Worm (Caenorhabditis elegans): ENCODE results near the gene F26G1.9.

DNA sequence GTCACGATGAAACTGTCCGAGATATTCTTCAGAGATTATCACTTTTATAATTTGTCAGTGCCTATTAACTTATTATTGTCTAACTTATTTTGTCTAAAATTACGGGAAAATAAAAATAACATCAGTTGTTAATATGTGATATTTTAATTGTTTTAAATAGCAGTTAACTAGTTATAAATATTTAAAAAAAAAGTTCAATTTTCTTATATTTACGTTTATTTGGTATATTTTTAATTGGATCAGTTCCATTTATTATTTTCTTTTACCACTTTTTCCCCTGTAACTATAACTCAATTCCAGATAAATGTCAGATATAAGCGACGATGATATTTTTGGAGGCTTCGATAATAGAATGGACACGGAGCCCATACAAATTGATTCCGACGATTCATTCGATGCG is 21.7 kb upstream of the F26G1.9 start, which contains the start of gene C33F10.4:
- no peak for TF ChIP-seq nhr-77 (tag; optimal IDR thresholded peaks at IDR 0.05)
- no peak for TF ChIP-seq mab-9 (GFP tag; IDR thresholded peaks at IDR 0.05)
- no peak for TF ChIP-seq lin-13 (GFP tag; optimal IDR thresholded peaks at IDR 0.05)
- TF ChIP-seq lsy-2 (tag; optimal IDR thresholded peaks at IDR 0.05): no peak
- no peak for TF ChIP-seq nhr-90 (tag; optimal IDR thresholded peaks at IDR 0.05; ENCODE audit: poor library complexity)
- no peak for TF ChIP-seq aly-2 (tag; optimal IDR thresholded peaks at IDR 0.05)
- TF ChIP-seq elt-2 (tag; optimal IDR thresholded peaks at IDR 0.05): no peak
- TF ChIP-seq ama-1 (optimal IDR thresholded peaks at IDR 0.05): no peak
- TF ChIP-seq mef-2 (tag; optimal IDR thresholded peaks at IDR 0.05): no peak
- TF ChIP-seq ztf-11 (tag; optimal IDR thresholded peaks at IDR 0.05): no peak
- TF ChIP-seq unc-62 (GFP tag; optimal IDR thresholded peaks at IDR 0.05): no peak
- no peak for TF ChIP-seq fkh-10 (GFP tag; optimal IDR thresholded peaks at IDR 0.05)
- TF ChIP-seq unc-86 (tag; optimal IDR thresholded peaks at IDR 0.05): no peak
